Fruit fly (Drosophila melanogaster): ENCODE measurements around the gene PMP34.

The PMP34 gene

dm6 chr3L:4277796-4278195 is 40.8 kb upstream of the PMP34 start, which contains the start of gene Ctl1:
Gene Ctl1 (plus strand): TSS chr3L:4277962.
- TF ChIP-seq rn (GFP tag; IDR thresholded peaks at IDR 0.05): no peak
- TF ChIP-seq CG32121 (GFP tag; IDR thresholded peaks at IDR 0.05): no peak
- TF ChIP-seq CG15710 (tag; optimal IDR thresholded peaks at IDR 0.05): no peak
- TF ChIP-seq Pif1B (GFP tag; optimal IDR thresholded peaks at IDR 0.05): no peak
- TF ChIP-seq CG12605 (GFP tag; IDR thresholded peaks at IDR 0.05): no peak
- no peak for TF ChIP-seq CG8159 (tag; optimal IDR thresholded peaks at IDR 0.05)
- no peak for TF ChIP-seq D1 (tag; optimal IDR thresholded peaks at IDR 0.05)
- TF ChIP-seq CG9948 (tag; optimal IDR thresholded peaks at IDR 0.05): no peak
- no peak for TF ChIP-seq Pif1A (GFP tag; optimal IDR thresholded peaks at IDR 0.05)
- TF ChIP-seq CG10348 (GFP tag; IDR thresholded peaks at IDR 0.05): no peak
- no peak for TF ChIP-seq EcR (GFP tag; optimal IDR thresholded peaks at IDR 0.05)
- no peak for TF ChIP-seq Ets98B (GFP tag; IDR thresholded peaks at IDR 0.05)
- TF ChIP-seq CG13204 (GFP tag; optimal IDR thresholded peaks at IDR 0.05): no peak
- TF ChIP-seq fd96Ca (GFP tag; IDR thresholded peaks at IDR 0.05): no peak
- TF ChIP-seq gl (tag; optimal IDR thresholded peaks at IDR 0.05): no peak
- no peak for TF ChIP-seq CG34367 (tag; optimal IDR thresholded peaks at IDR 0.05)
- TF ChIP-seq CG14655 (GFP tag; optimal IDR thresholded peaks at IDR 0.05): no peak

- TF ChIP-seq CG17806 (tag; optimal IDR thresholded peaks at IDR 0.05) (no peak), CG4496 (GFP tag; IDR thresholded peaks at IDR 0.05) (0 out of 3 replicates have a peak, but pooled peaks have one; percentile 31)
Measured at dm6 chr3L:4282627-4283026, 35.9 kb upstream of the PMP34 start, which contains the start of gene CG11583. Gene CG11583 (minus strand): TSS chr3L:4282817.

dm6 chr3L:4283428-4284089 is 35.0 kb upstream of the PMP34 start, which contains the start of the genes srw and CG1316:
Gene srw (minus strand): TSS chr3L:4283478.
Gene CG1316 (plus strand): TSS chr3L:4283851.
- TF ChIP-seq Snoo (tag; optimal IDR thresholded peaks at IDR 0.05) (peak; percentile 4), EcR (GFP tag; optimal IDR thresholded peaks at IDR 0.05) (no peak), Pif1B (GFP tag; optimal IDR thresholded peaks at IDR 0.05) (no peak), CG12605 (GFP tag; IDR thresholded peaks at IDR 0.05) (no peak), CG4496 (GFP tag; IDR thresholded peaks at IDR 0.05) (peak; percentile 11; the same call in 1 of the 3 replicates), D1 (tag; optimal IDR thresholded peaks at IDR 0.05) (no peak), CG34367 (tag; optimal IDR thresholded peaks at IDR 0.05) (no peak)

DNA sequence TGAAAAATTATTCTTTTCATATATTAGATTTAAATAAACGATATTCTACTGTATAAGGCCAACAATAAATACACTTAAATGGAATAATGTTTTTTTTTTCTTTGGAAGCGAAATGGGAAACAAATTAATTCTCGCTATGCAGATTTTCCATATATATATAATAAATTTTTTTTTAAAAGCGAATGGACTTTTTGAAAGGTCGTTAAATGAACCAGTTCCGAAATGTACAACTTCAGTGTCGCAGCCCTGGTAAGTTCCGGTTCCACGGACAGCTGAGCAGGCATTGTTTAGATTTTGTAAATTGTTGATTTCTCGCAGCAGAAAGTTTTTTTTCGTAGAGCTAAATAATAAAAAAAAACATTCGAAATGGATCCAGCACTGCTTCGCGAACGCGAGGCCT is 31.8 kb upstream of the PMP34 start, which contains the start of gene TfIIEbeta:
Gene TfIIEbeta (plus strand): TSS at position 255 of the 400 bp plus-strand sequence.
- TF ChIP-seq Ets98B (GFP tag; IDR thresholded peaks at IDR 0.05) (peak; percentile 65), CG32121 (GFP tag; IDR thresholded peaks at IDR 0.05) (peak; percentile 14; the same call in 1 of the 2 replicates), Pif1A (GFP tag; optimal IDR thresholded peaks at IDR 0.05) (no peak), CG13204 (GFP tag; optimal IDR thresholded peaks at IDR 0.05) (no peak), CG14655 (GFP tag; optimal IDR thresholded peaks at IDR 0.05) (no peak), CG4496 (GFP tag; IDR thresholded peaks at IDR 0.05) (0 out of 3 replicates have a peak, but pooled peaks have one; percentile 29), EcR (GFP tag; optimal IDR thresholded peaks at IDR 0.05) (peak; percentile 53), CG17806 (tag; optimal IDR thresholded peaks at IDR 0.05) (peak; percentile 25)

DNA sequence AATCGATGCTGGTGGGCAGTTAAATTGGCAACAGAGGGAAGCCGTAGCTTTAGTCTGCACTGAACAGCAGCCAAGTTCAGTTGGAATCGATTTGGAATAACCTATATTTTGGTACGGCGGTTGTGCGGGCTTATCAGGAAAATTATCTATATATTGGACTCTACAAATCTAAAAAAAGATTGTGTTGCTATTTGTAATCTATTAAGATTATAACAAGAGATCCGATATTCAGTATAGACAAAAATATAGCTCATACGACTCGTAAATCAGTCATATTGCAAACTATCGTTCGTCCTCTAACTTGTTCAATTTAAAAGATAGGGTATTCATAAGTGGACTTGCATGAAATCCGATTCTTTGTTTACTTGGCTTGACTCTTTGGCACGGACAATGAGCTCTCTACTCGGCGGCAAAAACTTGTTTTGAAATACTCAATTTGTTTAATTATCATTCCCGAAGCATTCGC is 29.9 kb upstream of the PMP34 start, which contains the start of gene Hexo1:
Gene Hexo1 (plus strand): TSS at position 51 of the 466 bp plus-strand sequence.
- TF ChIP-seq CG8159 (tag; optimal IDR thresholded peaks at IDR 0.05) (peak; percentile 68), D1 (tag; optimal IDR thresholded peaks at IDR 0.05) (no peak), Ets98B (GFP tag; IDR thresholded peaks at IDR 0.05) (peak; percentile 52), Pif1A (GFP tag; optimal IDR thresholded peaks at IDR 0.05) (no peak), CG17806 (tag; optimal IDR thresholded peaks at IDR 0.05) (peak; percentile 49), EcR (GFP tag; optimal IDR thresholded peaks at IDR 0.05) (peak; percentile 95), CG13204 (GFP tag; optimal IDR thresholded peaks at IDR 0.05) (no peak), Pif1B (GFP tag; optimal IDR thresholded peaks at IDR 0.05) (no peak), CG32121 (GFP tag; IDR thresholded peaks at IDR 0.05) (peak; percentile 38; the same call in 1 of the 2 replicates), CG34367 (tag; optimal IDR thresholded peaks at IDR 0.05) (peak; percentile 53), CG8301 (tag; optimal IDR thresholded peaks at IDR 0.05) (peak; percentile 55), CG15710 (tag; optimal IDR thresholded peaks at IDR 0.05) (peak; percentile 65), CG4496 (GFP tag; IDR thresholded peaks at IDR 0.05) (0 out of 3 replicates have a peak, but pooled peaks have one; percentile 30), gl (tag; optimal IDR thresholded peaks at IDR 0.05) (peak; percentile 40), CG9948 (tag; optimal IDR thresholded peaks at IDR 0.05) (peak; percentile 44), Snoo (tag; optimal IDR thresholded peaks at IDR 0.05) (peak; percentile 65), rn (GFP tag; IDR thresholded peaks at IDR 0.05) (no peak), fd96Ca (GFP tag; IDR thresholded peaks at IDR 0.05) (no peak), CG12605 (GFP tag; IDR thresholded peaks at IDR 0.05) (peak; percentile 58; the same call in 1 of the 2 replicates)

DNA sequence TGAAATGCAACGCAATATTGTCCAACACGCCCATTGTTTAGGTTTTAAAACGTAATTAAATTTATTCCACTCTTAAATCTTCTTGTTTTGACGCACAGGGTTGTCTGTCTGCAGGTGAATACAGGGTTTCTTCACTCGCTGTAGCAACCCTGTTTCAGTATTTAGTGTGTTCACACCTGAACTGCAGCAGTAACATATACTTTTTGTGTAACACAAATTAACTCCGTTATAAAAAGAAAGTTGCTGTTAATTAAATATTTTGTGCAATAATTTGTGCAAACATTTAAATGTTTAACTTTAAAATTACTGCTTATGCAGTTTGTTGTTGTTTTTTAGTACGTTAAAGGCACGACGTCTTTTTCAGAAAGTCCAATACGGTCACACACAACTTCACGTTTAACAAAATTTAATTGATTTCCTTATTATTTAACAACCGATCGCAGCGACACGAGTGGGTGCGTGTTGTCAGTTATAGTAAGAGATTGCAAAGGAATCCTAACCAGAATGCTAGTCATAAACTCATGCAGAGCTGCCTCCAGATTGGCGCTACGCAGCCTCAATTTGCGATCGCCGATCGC is 26.3 kb upstream of the PMP34 start, which contains the start of the genes CG15012 and Fdx2:
Gene CG15012 (minus strand): TSS at position 127 of the 578 bp plus-strand sequence.
Gene Fdx2 (plus strand): TSS at position 363 of the 578 bp plus-strand sequence.
- TF ChIP-seq CG8159 (tag; optimal IDR thresholded peaks at IDR 0.05) (no peak), CG32121 (GFP tag; IDR thresholded peaks at IDR 0.05) (no peak), fd96Ca (GFP tag; IDR thresholded peaks at IDR 0.05) (no peak), CG12605 (GFP tag; IDR thresholded peaks at IDR 0.05) (no peak), CG34367 (tag; optimal IDR thresholded peaks at IDR 0.05) (no peak), D1 (tag; optimal IDR thresholded peaks at IDR 0.05) (no peak), Pif1A (GFP tag; optimal IDR thresholded peaks at IDR 0.05) (no peak), CG17806 (tag; optimal IDR thresholded peaks at IDR 0.05) (peak; percentile 7), CG4496 (GFP tag; IDR thresholded peaks at IDR 0.05) (no peak), CG13204 (GFP tag; optimal IDR thresholded peaks at IDR 0.05) (no peak), rn (GFP tag; IDR thresholded peaks at IDR 0.05) (no peak), CG15710 (tag; optimal IDR thresholded peaks at IDR 0.05) (peak; percentile 16)

Data from whole organism, pupa.